Fruit fly (Drosophila melanogaster) whole organism, pupa: ENCODE data around the gene CG8135.

ENCODE experiments used
- CG17806 ChIP-seq: fragments of 200-800 bp; sonication (Bioruptor generic); optimal IDR thresholded peaks from 2 replicates; lab custom pipeline; 2018; ENCODE audit warnings: missing biosample characterization, mild to moderate bottlenecking, missing genetic modification characterization, moderate library complexity
- CG8301 ChIP-seq: fragments of 200-800 bp; sonication (Bioruptor generic); optimal IDR thresholded peaks from 2 replicates; lab custom pipeline; 2018; ENCODE audit warnings: missing biosample characterization, mild to moderate bottlenecking, missing genetic modification characterization

dm6 chr3R:9390201-9390600, 14.0 kb upstream of the CG8135 start:
- TF ChIP-seq CG8301 (tag; lab: Kevin White, UChicago) (no peak), CG17806 (tag; lab: Kevin White, UChicago) (no peak)
